Worm (Caenorhabditis elegans): ENCODE measurements around the gene T28D6.5.

DNA sequence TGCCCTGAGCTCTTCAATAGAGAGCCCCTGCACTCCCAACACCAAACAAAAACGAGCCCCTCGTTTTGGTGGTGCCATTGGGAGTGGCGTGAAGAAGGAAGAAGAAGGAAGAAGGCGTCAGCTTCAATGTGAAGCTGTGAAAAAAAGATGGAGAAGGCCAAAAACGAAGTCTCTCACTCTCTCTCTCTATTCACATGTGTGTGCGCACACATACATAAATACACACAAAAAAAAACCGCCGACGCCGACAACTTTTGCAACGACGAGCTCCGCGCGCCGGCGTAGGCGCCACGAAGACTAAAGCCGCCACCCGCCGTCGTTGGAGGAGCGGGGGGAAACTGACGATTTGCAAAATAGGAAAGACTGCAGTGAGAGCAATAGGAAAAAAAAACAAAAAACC, 2.6 kb downstream of the T28D6.5 start:
- TF ChIP-seq tbx-37 (GFP tag; conservative IDR thresholded peaks at IDR 0.05) (no peak), tbx-11 (GFP tag; IDR thresholded peaks at IDR 0.05) (no peak)
